Worm (Caenorhabditis elegans): ENCODE measurements around the gene vps-32.1.

The vps-32.1 gene

DNA sequence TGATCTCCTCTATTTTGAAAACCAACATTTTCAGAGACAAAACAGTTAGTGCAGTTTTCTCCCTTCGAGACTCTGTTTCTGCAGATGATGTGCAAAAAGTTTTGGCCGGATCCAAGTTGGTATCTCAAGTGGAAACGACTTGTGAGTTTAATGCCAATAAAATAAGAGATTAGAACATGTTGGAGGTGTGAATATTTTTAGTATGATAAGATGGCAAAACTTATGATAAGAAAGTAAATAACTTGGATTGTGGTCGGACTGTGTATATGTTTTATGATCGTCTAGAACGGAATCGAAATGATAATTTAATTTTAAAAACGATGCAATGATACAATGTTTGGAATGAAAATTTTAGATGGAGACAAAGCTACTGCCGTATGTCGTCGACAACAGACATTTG lies 42.5 kb downstream of the vps-32.1 start:
- TF ChIP-seq nhr-2 (tag; optimal IDR thresholded peaks at IDR 0.05) = no peak
- no peak for TF ChIP-seq unc-62 (GFP tag; optimal IDR thresholded peaks at IDR 0.05)
- TF ChIP-seq ces-1 (GFP tag; optimal IDR thresholded peaks at IDR 0.05) = no peak
- no peak for TF ChIP-seq mls-2 (tag; optimal IDR thresholded peaks at IDR 0.05)
- TF ChIP-seq mep-1 (tag; optimal IDR thresholded peaks at IDR 0.05) = no peak
- TF ChIP-seq unc-120 (tag; optimal IDR thresholded peaks at IDR 0.05; ENCODE audit: poor library complexity, severe bottlenecking) = no peak
- TF ChIP-seq mab-5 (tag; optimal IDR thresholded peaks at IDR 0.05) = no peak
- TF ChIP-seq sem-2 (GFP tag; optimal IDR thresholded peaks at IDR 0.05) = no peak
- no peak for TF ChIP-seq ceh-83 (GFP tag; optimal IDR thresholded peaks at IDR 0.05)
- no peak for TF ChIP-seq flh-1 (GFP tag; optimal IDR thresholded peaks at IDR 0.05)
- no peak for TF ChIP-seq drap-1 (GFP tag; optimal IDR thresholded peaks at IDR 0.05)
- no peak for TF ChIP-seq blmp-1 (tag; optimal IDR thresholded peaks at IDR 0.05)
- TF ChIP-seq zip-8 (tag; optimal IDR thresholded peaks at IDR 0.05) = no peak
- no peak for TF ChIP-seq ztf-11 (tag; optimal IDR thresholded peaks at IDR 0.05)
- TF ChIP-seq M03D4.4 (tag; optimal IDR thresholded peaks at IDR 0.05) = no peak
- TF ChIP-seq pha-4 (tag; optimal IDR thresholded peaks at IDR 0.05) = no peak

DNA sequence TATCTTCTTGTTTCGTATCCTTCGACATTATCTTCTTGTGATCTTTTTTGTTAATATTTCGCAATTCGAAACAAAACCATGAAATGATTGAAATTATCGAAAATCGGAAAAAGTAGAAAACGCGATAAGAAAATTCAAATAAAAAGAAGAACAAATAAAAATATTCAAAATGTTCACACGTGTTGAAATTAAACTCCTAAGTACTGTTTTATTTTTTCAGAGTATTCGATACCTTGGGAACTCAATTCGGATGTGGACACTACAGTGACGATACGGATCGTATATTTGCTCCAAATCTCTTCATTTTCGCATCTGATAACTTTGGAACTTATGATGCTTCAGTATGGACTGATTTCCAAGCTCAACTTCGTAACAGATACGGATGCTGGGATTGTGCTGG lies 46.6 kb downstream of the vps-32.1 start, which contains the start of gene T19D12.5:
Gene T19D12.5, minus strand, starts transcription at position 101 of the 400 bp plus-strand sequence.
- no peak for TF ChIP-seq ces-1 (GFP tag; optimal IDR thresholded peaks at IDR 0.05)
- no peak for TF ChIP-seq ceh-43 (GFP tag; optimal IDR thresholded peaks at IDR 0.05)
- TF ChIP-seq lin-13 (tag; optimal IDR thresholded peaks at IDR 0.05) = no peak
- TF ChIP-seq blmp-1 (tag; optimal IDR thresholded peaks at IDR 0.05) = no peak
- no peak for TF ChIP-seq tbx-8 (GFP tag; optimal IDR thresholded peaks at IDR 0.05)
- no peak for TF ChIP-seq zip-8 (tag; optimal IDR thresholded peaks at IDR 0.05)
- no peak for TF ChIP-seq lin-32 (GFP tag; optimal IDR thresholded peaks at IDR 0.05)
- TF ChIP-seq drap-1 (GFP tag; optimal IDR thresholded peaks at IDR 0.05) = no peak
- TF ChIP-seq nhr-28 (tag; optimal IDR thresholded peaks at IDR 0.05) = no peak
- TF ChIP-seq nhr-237 (tag; optimal IDR thresholded peaks at IDR 0.05) = no peak
- TF ChIP-seq mep-1 (tag; optimal IDR thresholded peaks at IDR 0.05) = no peak
- no peak for TF ChIP-seq mab-5 (tag; optimal IDR thresholded peaks at IDR 0.05)
- no peak for TF ChIP-seq pha-4 (tag; optimal IDR thresholded peaks at IDR 0.05)
- TF ChIP-seq elt-3 (tag; optimal IDR thresholded peaks at IDR 0.05) = no peak
- no peak for TF ChIP-seq nhr-76 (tag; optimal IDR thresholded peaks at IDR 0.05)
- TF ChIP-seq sptf-1 (tag; optimal IDR thresholded peaks at IDR 0.05) = no peak

DNA sequence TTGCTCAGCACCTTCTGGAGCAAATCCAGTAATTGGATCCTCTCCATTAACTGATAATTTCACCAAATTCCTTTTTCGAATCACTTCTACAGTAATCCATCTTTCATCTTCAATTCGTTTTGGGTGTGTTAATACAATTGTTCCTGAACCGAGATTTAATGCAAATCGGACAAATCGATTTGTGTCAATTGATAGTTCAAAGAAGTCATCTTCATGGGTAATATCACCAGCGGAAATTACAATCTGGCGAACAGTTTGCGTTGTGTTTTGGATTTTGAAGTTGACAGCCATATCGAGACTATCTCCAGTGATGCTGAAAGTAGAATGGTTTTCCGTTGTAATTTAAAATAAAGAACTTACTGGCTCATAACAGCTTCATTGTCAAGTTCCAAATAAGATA lies 48.3 kb downstream of the vps-32.1 start:
- no peak for TF ChIP-seq mls-2 (tag; optimal IDR thresholded peaks at IDR 0.05)
- TF ChIP-seq tbx-8 (GFP tag; optimal IDR thresholded peaks at IDR 0.05) = no peak
- TF ChIP-seq nhr-237 (tag; optimal IDR thresholded peaks at IDR 0.05) = no peak
- no peak for TF ChIP-seq ceh-43 (GFP tag; optimal IDR thresholded peaks at IDR 0.05)
- no peak for TF ChIP-seq sem-2 (GFP tag; optimal IDR thresholded peaks at IDR 0.05)
- no peak for TF ChIP-seq lsy-2 (tag; optimal IDR thresholded peaks at IDR 0.05)
- no peak for TF ChIP-seq elt-1 (tag; optimal IDR thresholded peaks at IDR 0.05; ENCODE audit: borderline replicate concordance, insufficient read depth)
- no peak for TF ChIP-seq sptf-1 (tag; optimal IDR thresholded peaks at IDR 0.05)
- TF ChIP-seq unc-120 (tag; optimal IDR thresholded peaks at IDR 0.05; ENCODE audit: poor library complexity, severe bottlenecking) = no peak
- TF ChIP-seq unc-39 (tag; optimal IDR thresholded peaks at IDR 0.05) = no peak
- TF ChIP-seq drap-1 (GFP tag; optimal IDR thresholded peaks at IDR 0.05) = no peak
- no peak for TF ChIP-seq ceh-83 (GFP tag; optimal IDR thresholded peaks at IDR 0.05)
- TF ChIP-seq cnd-1 (tag; optimal IDR thresholded peaks at IDR 0.05) = no peak
- no peak for TF ChIP-seq ham-2 (GFP tag; optimal IDR thresholded peaks at IDR 0.05)
- TF ChIP-seq nhr-28 (tag; optimal IDR thresholded peaks at IDR 0.05) = no peak
- no peak for TF ChIP-seq bed-3 (GFP tag; optimal IDR thresholded peaks at IDR 0.05)

Measured in whole organism, mixed stage, embryonic.